Fruit fly (Drosophila melanogaster) whole organism, wandering third instar larva: ENCODE measurements around the gene Rab39.

ENCODE experiments used
- Dfd ChIP-seq: fragments of >200 bp; optimal IDR thresholded peaks from 2 replicates; lab custom pipeline; 2017; ENCODE audit warnings: missing biosample characterization, missing genetic modification characterization
- GATAd ChIP-seq: sonication (Bioruptor generic); optimal IDR thresholded peaks from 2 replicates; lab custom pipeline; 2016; ENCODE audit warnings: missing biosample characterization, missing genetic modification characterization
- HLH106 ChIP-seq: fragments of 200-800 bp; optimal IDR thresholded peaks from 3 replicates; lab custom pipeline; 2019; ENCODE audit warnings: missing biosample characterization, mild to moderate bottlenecking, missing genetic modification characterization, moderate library complexity
- Hr83 ChIP-seq: fragments of 200-300 bp; sonication (Bioruptor generic); optimal IDR thresholded peaks from 2 replicates; lab custom pipeline; 2016; ENCODE audit warnings: missing biosample characterization, mild to moderate bottlenecking, missing genetic modification characterization, moderate library complexity; ENCODE audit not compliant: poor library complexity, severe bottlenecking
- Myc ChIP-seq: fragments of >200 bp; optimal IDR thresholded peaks from 2 replicates; lab custom pipeline; 2017
- OdsH ChIP-seq: fragments of 200-800 bp; sonication (Bioruptor generic); optimal IDR thresholded peaks from 2 replicates; lab custom pipeline; 2016; ENCODE audit warnings: missing biosample characterization, mild to moderate bottlenecking, missing genetic modification characterization
- Vsx2 ChIP-seq: fragments of 200-300, 225-300 bp; sonication (Bioruptor generic); optimal IDR thresholded peaks from 2 replicates; lab custom pipeline; 2018; ENCODE audit warnings: missing biosample characterization, missing genetic modification characterization; ENCODE audit not compliant: partially characterized antibody
- br ChIP-seq: fragments of 200-800 bp; sonication (Bioruptor generic); optimal IDR thresholded peaks from 2 replicates; lab custom pipeline; 2016; ENCODE audit warnings: missing biosample characterization, missing genetic modification characterization
- brk ChIP-seq: fragments of 200-800 bp; sonication (Bioruptor generic); optimal IDR thresholded peaks from 2 replicates; lab custom pipeline; 2016; ENCODE audit warnings: missing biosample characterization, mild to moderate bottlenecking, missing genetic modification characterization
- dsf ChIP-seq: sonication (Bioruptor generic); optimal IDR thresholded peaks from 2 replicates; lab custom pipeline; 2016; ENCODE audit warnings: missing biosample characterization, missing genetic modification characterization, borderline replicate concordance
- sage ChIP-seq: fragments of 200-800 bp; sonication (Bioruptor generic); optimal IDR thresholded peaks from 2 replicates; lab custom pipeline; 2016; ENCODE audit warnings: missing biosample characterization, mild to moderate bottlenecking, missing genetic modification characterization
- sv ChIP-seq: fragments of 200-800 bp; sonication (Bioruptor generic); optimal IDR thresholded peaks from 3 replicates; lab custom pipeline; 2016; ENCODE audit warnings: missing biosample characterization, missing genetic modification characterization
- tai ChIP-seq: sonication (Bioruptor generic); optimal IDR thresholded peaks from 2 replicates; lab custom pipeline; 2016; ENCODE audit warnings: missing biosample characterization, missing genetic modification characterization
- woc ChIP-seq: sonication (Bioruptor generic); optimal IDR thresholded peaks from 2 replicates; lab custom pipeline; 2016; ENCODE audit warnings: missing biosample characterization, mild to moderate bottlenecking, missing genetic modification characterization

Rab39 gene

DNA sequence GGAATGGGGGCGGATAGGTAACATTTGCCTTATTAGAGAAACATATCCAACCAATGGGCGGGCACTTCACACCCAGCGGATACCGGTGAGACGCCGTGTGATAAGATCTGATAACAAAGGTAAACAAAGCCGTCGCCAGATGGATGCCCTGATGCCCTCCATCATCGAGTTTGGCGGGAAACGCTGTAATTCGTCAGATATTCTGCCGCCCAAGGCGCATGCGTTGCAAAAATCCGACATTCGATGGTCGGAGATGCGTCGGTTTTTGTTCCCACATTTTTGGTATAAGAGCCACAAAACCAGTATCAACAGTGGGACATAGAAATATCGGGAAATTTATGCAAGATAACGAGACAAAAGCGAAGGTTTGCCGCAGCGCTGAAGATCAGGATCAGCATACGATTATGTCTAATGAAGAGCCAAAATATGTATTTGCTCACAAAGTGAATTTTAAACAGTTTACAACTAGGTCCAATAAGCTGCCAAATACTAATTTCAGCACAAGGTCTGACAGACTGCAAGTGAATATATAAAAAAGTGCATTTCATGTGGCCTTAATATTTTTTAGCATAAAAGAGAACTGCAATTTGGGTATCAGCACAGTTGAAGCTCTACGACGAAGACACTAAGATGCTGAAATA is 33.5 kb downstream of the Rab39 start, which contains the start of gene CG34338:
TSS of gene CG34338 (plus strand) at position 591 of the 641 bp plus-strand sequence.
- TF ChIP-seq br (GFP tag; lab: Kevin White, UChicago) (no peak), dsf (no peak)

DNA sequence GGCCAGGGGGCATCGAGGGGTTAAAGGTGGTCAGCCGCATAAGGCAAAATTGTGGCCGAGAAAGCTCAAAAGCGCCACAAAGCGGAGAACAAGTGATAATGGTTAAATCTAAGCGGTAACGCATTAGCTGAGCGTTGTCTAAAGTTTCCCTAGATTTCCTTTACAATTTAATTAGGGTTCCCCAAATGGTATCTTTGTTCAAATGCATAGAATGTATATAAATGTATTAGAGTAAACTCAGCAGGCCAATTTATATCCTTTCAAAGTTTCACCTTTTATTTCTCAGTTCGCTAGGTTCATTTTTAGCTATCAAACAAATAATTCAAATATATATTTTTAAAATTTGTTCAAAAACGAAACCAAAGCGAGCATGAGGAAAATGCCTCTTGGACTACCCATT is 43.2 kb downstream of the Rab39 start, which contains the start of gene CG32718:
TSS of gene CG32718 (plus strand) at position 301 of the 400 bp plus-strand sequence.
- no peak for TF ChIP-seq Dfd (GFP tag; lab: Kevin White, UChicago)
- no peak for TF ChIP-seq GATAd (GFP tag; lab: Kevin White, UChicago)
- no peak for TF ChIP-seq sage (GFP tag; lab: Kevin White, UChicago)
- TF ChIP-seq sv = no peak
- TF ChIP-seq Vsx2 (GFP tag; lab: Kevin White, UChicago) = no peak
- no peak for TF ChIP-seq woc (GFP tag; lab: Kevin White, UChicago)
- TF ChIP-seq HLH106 = no peak
- TF ChIP-seq Myc (lab: Kevin White, UChicago) = no peak
- TF ChIP-seq Hr83 (GFP tag; lab: Kevin White, UChicago) = no peak
- TF ChIP-seq tai = no peak
- no peak for TF ChIP-seq brk
- TF ChIP-seq OdsH = no peak
- TF ChIP-seq, all 38 proteins: peak for 0
